Fruit fly (Drosophila melanogaster) whole organism, wandering third instar larva: ENCODE data around the gene CG6753.

Source experiments
- Abd-B ChIP-seq: fragments of >200 bp; optimal IDR thresholded peaks from 2 replicates; lab custom pipeline; 2017; ENCODE audit warnings: missing biosample characterization, missing genetic modification characterization
- CG9705 ChIP-seq: fragments of 200-800 bp; sonication (Bioruptor generic); optimal IDR thresholded peaks from 2 replicates; lab custom pipeline; 2018; ENCODE audit warnings: missing biosample characterization, mild to moderate bottlenecking, missing genetic modification characterization
- Dfd ChIP-seq: fragments of >200 bp; optimal IDR thresholded peaks from 2 replicates; lab custom pipeline; 2017; ENCODE audit warnings: missing biosample characterization, missing genetic modification characterization
- Dif ChIP-seq: fragments of 200-275, 200-300 bp; sonication (Bioruptor generic); optimal IDR thresholded peaks from 2 replicates; lab custom pipeline; 2018; ENCODE audit warnings: missing biosample characterization, missing genetic modification characterization; ENCODE audit not compliant: partially characterized antibody
- GATAd ChIP-seq: sonication (Bioruptor generic); optimal IDR thresholded peaks from 2 replicates; lab custom pipeline; 2016; ENCODE audit warnings: missing biosample characterization, missing genetic modification characterization
- HLH106 ChIP-seq: fragments of 200-800 bp; optimal IDR thresholded peaks from 3 replicates; lab custom pipeline; 2019; ENCODE audit warnings: missing biosample characterization, mild to moderate bottlenecking, missing genetic modification characterization, moderate library complexity
- Hnf4 ChIP-seq: fragments of 200-800 bp; sonication (Bioruptor generic); optimal IDR thresholded peaks from 2 replicates; lab custom pipeline; 2016; ENCODE audit warnings: missing biosample characterization, mild to moderate bottlenecking, missing genetic modification characterization
- Jra ChIP-seq: sonication (Bioruptor generic); optimal IDR thresholded peaks from 2 replicates; lab custom pipeline; 2016; ENCODE audit warnings: missing biosample characterization, missing genetic modification characterization
- Mio ChIP-seq: sonication (Bioruptor generic); optimal IDR thresholded peaks from 2 replicates; lab custom pipeline; 2016; ENCODE audit warnings: missing biosample characterization, missing genetic modification characterization
- Myc ChIP-seq: fragments of >200 bp; optimal IDR thresholded peaks from 2 replicates; lab custom pipeline; 2017
- N ChIP-seq: fragments of >200 bp; optimal IDR thresholded peaks from 2 replicates; lab custom pipeline; 2018; ENCODE audit warnings: missing biosample characterization, missing external identifiers, missing genetic modification characterization
- OdsH ChIP-seq: fragments of 200-800 bp; sonication (Bioruptor generic); optimal IDR thresholded peaks from 2 replicates; lab custom pipeline; 2016; ENCODE audit warnings: missing biosample characterization, mild to moderate bottlenecking, missing genetic modification characterization
- Rel ChIP-seq, 2 experiments: fragments of 200-800 bp; sonication (Bioruptor generic) in 1 of 2; optimal IDR thresholded peaks; 2 replicates in 1 of 2; 3 replicates in 1 of 2; lab custom pipeline; 2016 to 2019; ENCODE audit warnings: mild to moderate bottlenecking in 2 of 2, missing biosample characterization in 2 of 2, missing genetic modification characterization in 2 of 2, moderate library complexity in 1 of 2
- Sp1 ChIP-seq: fragments of 200-800 bp; sonication (Bioruptor generic); optimal IDR thresholded peaks from 3 replicates; lab custom pipeline; 2019; ENCODE audit warnings: missing biosample characterization, mild to moderate bottlenecking, missing genetic modification characterization, moderate library complexity
- Vsx2 ChIP-seq: fragments of 200-300, 225-300 bp; sonication (Bioruptor generic); optimal IDR thresholded peaks from 2 replicates; lab custom pipeline; 2018; ENCODE audit warnings: missing biosample characterization, missing genetic modification characterization; ENCODE audit not compliant: partially characterized antibody
- brk ChIP-seq: fragments of 200-800 bp; sonication (Bioruptor generic); optimal IDR thresholded peaks from 2 replicates; lab custom pipeline; 2016; ENCODE audit warnings: missing biosample characterization, mild to moderate bottlenecking, missing genetic modification characterization
- dmrt93B ChIP-seq: fragments of 200-800 bp; sonication (Bioruptor generic); optimal IDR thresholded peaks from 2 replicates; lab custom pipeline; 2018; ENCODE audit warnings: missing biosample characterization, mild to moderate bottlenecking, missing genetic modification characterization
- dsf ChIP-seq: sonication (Bioruptor generic); optimal IDR thresholded peaks from 2 replicates; lab custom pipeline; 2016; ENCODE audit warnings: missing biosample characterization, missing genetic modification characterization, borderline replicate concordance
- foxo ChIP-seq, 2 experiments: fragments of 200-800 bp; sonication (Bioruptor generic); optimal IDR thresholded peaks; 2 replicates in 1 of 2; 3 replicates in 1 of 2; lab custom pipeline; 2016 to 2017; ENCODE audit warnings: missing biosample characterization in 2 of 2, missing genetic modification characterization in 2 of 2
- h ChIP-seq: fragments of 200-800 bp; sonication (Bioruptor generic); optimal IDR thresholded peaks from 3 replicates; lab custom pipeline; 2016; ENCODE audit warnings: missing biosample characterization, mild to moderate bottlenecking, missing genetic modification characterization
- lola ChIP-seq: fragments of >200 bp; optimal IDR thresholded peaks from 2 replicates; lab custom pipeline; 2017; ENCODE audit warnings: missing biosample characterization, missing genetic modification characterization
- pan ChIP-seq: fragments of >200 bp; optimal IDR thresholded peaks from 2 replicates; lab custom pipeline; 2017
- psq ChIP-seq: fragments of 200-800 bp; sonication (Bioruptor generic); optimal IDR thresholded peaks from 3 replicates; lab custom pipeline; 2017; ENCODE audit warnings: missing biosample characterization, mild to moderate bottlenecking, missing genetic modification characterization, moderate library complexity
- sage ChIP-seq: fragments of 200-800 bp; sonication (Bioruptor generic); optimal IDR thresholded peaks from 2 replicates; lab custom pipeline; 2016; ENCODE audit warnings: missing biosample characterization, mild to moderate bottlenecking, missing genetic modification characterization
- sv ChIP-seq: fragments of 200-800 bp; sonication (Bioruptor generic); optimal IDR thresholded peaks from 3 replicates; lab custom pipeline; 2016; ENCODE audit warnings: missing biosample characterization, missing genetic modification characterization
- usp ChIP-seq: fragments of >200 bp; optimal IDR thresholded peaks from 2 replicates; lab custom pipeline; 2017; ENCODE audit warnings: missing biosample characterization, missing genetic modification characterization
- woc ChIP-seq: sonication (Bioruptor generic); optimal IDR thresholded peaks from 2 replicates; lab custom pipeline; 2016; ENCODE audit warnings: missing biosample characterization, mild to moderate bottlenecking, missing genetic modification characterization

The CG6753 gene

DNA sequence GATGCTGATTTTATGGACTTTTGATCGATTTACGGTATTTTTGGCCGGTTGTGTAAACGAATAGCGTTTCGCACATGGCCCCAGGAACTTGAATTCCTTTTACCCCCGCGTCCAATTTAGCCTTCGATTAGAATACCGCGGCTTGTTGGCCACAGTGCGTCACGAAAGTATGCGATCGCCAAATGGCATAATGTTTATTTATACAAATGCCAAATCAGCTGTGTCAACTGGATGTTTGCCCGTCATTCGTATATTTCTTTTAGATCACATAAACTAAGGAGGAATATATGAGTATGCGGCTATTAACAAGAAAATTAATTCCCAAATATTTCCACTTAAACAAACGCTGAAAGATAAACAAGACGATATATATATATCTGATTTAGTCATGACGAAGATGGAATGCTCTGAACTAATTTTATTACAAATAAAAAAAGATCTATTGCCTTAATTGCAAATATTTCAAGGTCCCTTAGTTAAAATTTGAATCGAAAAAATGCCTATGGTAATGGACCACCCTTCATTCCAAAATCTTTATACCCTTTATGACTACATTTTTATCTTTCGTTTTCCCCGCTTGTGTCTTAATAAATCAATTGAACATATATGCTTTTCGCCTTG, 14.8 kb upstream of the CG6753 start:
- TF ChIP-seq OdsH (peak; percentile 4), foxo (GFP tag; optimal IDR thresholded peaks at IDR 0.05; lab: Kevin White, UChicago) (no peak)
- TF ChIP-seq, all 38 proteins: peak for 1

DNA sequence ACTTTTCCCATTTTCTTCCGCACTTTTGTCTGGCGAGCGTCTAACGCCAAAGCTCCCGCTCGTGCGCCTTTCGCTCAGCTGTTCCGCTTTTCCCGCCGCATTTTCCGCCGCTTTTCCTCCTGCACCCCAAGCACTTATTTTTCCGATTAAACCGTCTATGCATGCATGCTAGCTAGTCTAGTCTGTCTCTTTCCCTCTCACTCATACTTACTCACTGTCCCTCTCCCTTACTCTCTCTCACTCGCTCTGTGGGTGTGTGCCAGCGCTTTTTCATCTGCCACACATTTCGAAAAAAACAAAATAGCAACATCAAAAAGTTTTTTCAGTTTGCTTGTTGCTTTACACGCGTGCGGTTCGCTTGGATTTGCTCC, 12.0 kb upstream of the CG6753 start, which contains the start of gene CG6225:
CG6225 (plus strand) TSS at position 325 of the 371 bp plus-strand sequence.
- TF ChIP-seq woc (GFP tag; lab: Kevin White, UChicago), result no peak

DNA sequence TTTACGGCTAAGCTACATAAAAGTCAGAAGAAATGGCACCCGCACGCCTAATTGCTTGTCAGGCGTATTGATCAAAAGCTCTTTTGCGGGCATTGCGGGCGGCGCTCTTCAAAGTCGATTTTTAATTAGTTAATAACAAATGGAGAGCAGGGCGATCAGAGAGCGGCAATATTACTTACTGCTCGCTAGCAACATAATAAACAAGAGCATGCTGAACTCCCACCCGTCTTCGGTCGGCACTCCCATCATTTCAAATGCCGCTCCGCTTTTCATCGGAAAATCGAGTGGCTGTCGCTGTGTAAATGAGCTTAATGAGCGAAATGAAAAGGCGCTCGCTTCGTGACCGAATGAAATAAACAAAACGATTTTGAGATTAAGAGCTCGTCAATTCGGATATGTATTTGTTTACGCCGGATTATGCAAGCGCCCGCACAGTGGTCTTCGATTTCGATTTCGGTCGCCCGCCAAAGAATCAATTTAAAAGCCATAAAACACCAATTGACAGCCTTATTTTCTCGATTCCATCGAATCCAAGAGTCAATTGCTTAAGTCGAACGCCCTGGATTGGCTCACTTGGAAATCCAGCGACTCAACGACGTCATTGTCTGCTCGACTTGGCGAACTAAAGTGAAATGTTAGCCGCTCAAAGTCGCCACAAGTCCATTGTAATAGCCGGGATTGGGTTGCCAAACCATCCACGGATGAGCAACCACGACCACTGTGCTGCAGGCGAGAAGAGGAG, 11.4 kb upstream of the CG6753 start:
- TF ChIP-seq woc (GFP tag; lab: Kevin White, UChicago) (no peak), N (GFP tag; lab: Kevin White, UChicago) (no peak), sv (GFP tag; lab: Kevin White, UChicago) (peak; percentile 61)

DNA sequence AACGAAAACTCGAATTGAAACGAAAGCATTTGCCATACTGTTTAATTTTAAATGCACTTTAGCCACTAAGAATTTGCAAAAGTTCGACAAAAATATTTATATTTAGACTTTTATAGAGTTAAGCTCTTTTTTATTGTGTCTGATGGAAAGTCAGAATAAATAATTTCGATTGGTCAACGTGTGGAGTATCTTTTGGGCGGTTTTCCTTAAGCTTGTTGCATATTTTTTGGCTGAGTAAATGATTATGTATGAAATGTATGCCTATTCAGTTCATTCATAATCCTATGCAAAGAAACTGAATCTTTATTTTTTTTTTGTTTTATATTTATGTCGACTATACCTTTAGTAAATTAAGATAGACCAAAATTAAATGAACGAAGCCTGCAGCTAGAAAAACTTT, 10.5 kb upstream of the CG6753 start:
- TF ChIP-seq Vsx2 (GFP tag; lab: Kevin White, UChicago), result no peak
- no peak for TF ChIP-seq CG9705 (GFP tag; lab: Kevin White, UChicago)
- peak; percentile 83 for TF ChIP-seq Myc
- TF ChIP-seq N (GFP tag; lab: Kevin White, UChicago), result peak; percentile 13
- no peak for TF ChIP-seq woc (GFP tag; lab: Kevin White, UChicago)
- no peak for TF ChIP-seq Rel (GFP tag; optimal IDR thresholded peaks at IDR 0.05; lab: Kevin White, UChicago)
- no peak for TF ChIP-seq Rel (tag; optimal IDR thresholded peaks at IDR 0.05; lab: Kevin White, UChicago)
- no peak for TF ChIP-seq dmrt93B (GFP tag; lab: Kevin White, UChicago)
- TF ChIP-seq lola (GFP tag; lab: Kevin White, UChicago), result no peak
- TF ChIP-seq pan (lab: Kevin White, UChicago), result no peak
- no peak for TF ChIP-seq HLH106
- no peak for TF ChIP-seq brk (GFP tag; lab: Kevin White, UChicago)
- TF ChIP-seq GATAd (GFP tag; lab: Kevin White, UChicago), result no peak
- TF ChIP-seq dsf (GFP tag; lab: Kevin White, UChicago), result no peak
- TF ChIP-seq psq (GFP tag; lab: Kevin White, UChicago), result no peak
- TF ChIP-seq Abd-B (GFP tag; lab: Kevin White, UChicago), result no peak
- TF ChIP-seq usp, result no peak

DNA sequence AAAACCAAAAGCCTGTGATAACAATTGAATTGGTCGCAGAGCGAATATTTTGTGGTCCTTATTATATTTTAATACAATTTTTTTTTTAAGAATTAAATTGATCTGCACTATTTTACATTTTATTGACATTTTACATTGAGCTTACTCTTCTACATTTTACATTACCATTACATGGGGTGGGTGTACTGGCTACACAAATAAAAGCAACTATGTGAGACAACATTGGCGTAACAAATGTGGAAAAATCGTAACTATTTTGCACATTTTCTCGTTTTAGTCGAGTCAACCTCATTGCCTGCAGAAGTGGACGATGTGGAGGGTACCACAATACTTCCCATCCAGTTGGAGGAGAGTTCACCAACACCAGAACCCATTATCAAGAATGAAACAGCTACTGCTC, 8.3 kb upstream of the CG6753 start:
- TF ChIP-seq h (GFP tag; lab: Kevin White, UChicago) (no peak), Jra (no peak), Hnf4 (no peak), sv (GFP tag; lab: Kevin White, UChicago) (no peak), lola (GFP tag; lab: Kevin White, UChicago) (no peak), sage (GFP tag; lab: Kevin White, UChicago) (no peak), Mio (GFP tag; lab: Kevin White, UChicago) (no peak), psq (GFP tag; lab: Kevin White, UChicago) (no peak), dsf (GFP tag; lab: Kevin White, UChicago) (no peak), Sp1 (GFP tag; lab: Kevin White, UChicago) (no peak), Dif (GFP tag; lab: Kevin White, UChicago) (no peak), brk (GFP tag; lab: Kevin White, UChicago) (no peak), OdsH (no peak), Abd-B (GFP tag; lab: Kevin White, UChicago) (no peak), Dfd (GFP tag; lab: Kevin White, UChicago) (no peak), GATAd (GFP tag; lab: Kevin White, UChicago) (no peak), foxo (GFP tag; optimal IDR thresholded peaks at IDR 0.05; lab: Kevin White, UChicago) (no peak)
